Worm (Caenorhabditis elegans) whole organism, L2 larva: ENCODE measurements around the gene plx-2.

Experiments used
- lin-11 ChIP-seq: fragments of 150-350 bp; sonication (generic microtip); optimal IDR thresholded peaks from 2 replicates; lab custom pipeline; 2014; ENCODE audit warnings: missing biosample characterization, missing genetic modification characterization, inconsistent platforms, mixed read lengths
- nhr-129 ChIP-seq: fragments of 150-350 bp; optimal IDR thresholded peaks from 2 replicates; lab custom pipeline; 2014; ENCODE audit warnings: missing biosample characterization, missing genetic modification characterization
- unc-62 ChIP-seq: fragments of 150-350 bp; optimal IDR thresholded peaks from 2 replicates; lab custom pipeline; 2014; ENCODE audit warnings: missing biosample characterization, missing genetic modification reagents, missing genetic modification characterization

- TF ChIP-seq nhr-129 (tag; lab: Kevin White, UChicago) (no peak), lin-11 (tag; lab: Kevin White, UChicago) (no peak), unc-62 (GFP tag; lab: Kevin White, UChicago) (no peak)
Observed at ce11 chrII:14424791-14425190, at the start of gene plx-2.
